Worm (Caenorhabditis elegans) whole organism, early embryonic: ENCODE measurements around the gene egli-1.

Source experiments
- aly-1 ChIP-seq: sonication (generic microtip); optimal IDR thresholded peaks from 2 replicates; lab custom pipeline; 2016; ENCODE audit warnings: missing genetic modification characterization, missing compliant biosample characterization
- ama-1 ChIP-seq: fragments of 150-350 bp; optimal IDR thresholded peaks from 2 replicates; lab custom pipeline; 2014
- ceh-13 ChIP-seq: fragments of 200-800 bp; sonication (Bioruptor generic); optimal IDR thresholded peaks from 2 replicates; lab custom pipeline; 2018; ENCODE audit warnings: mild to moderate bottlenecking, missing genetic modification characterization, missing compliant biosample characterization
- ceh-36 ChIP-seq: sonication (generic microtip); optimal IDR thresholded peaks from 2 replicates; lab custom pipeline; 2016; ENCODE audit warnings: missing genetic modification characterization, inconsistent platforms, missing compliant biosample characterization
- ets-7 ChIP-seq: sonication (generic microtip); optimal IDR thresholded peaks from 2 replicates; lab custom pipeline; 2016; ENCODE audit warnings: missing genotype, missing genetic modification characterization, missing compliant biosample characterization
- flt-1 ChIP-seq: fragments of 200-800 bp; sonication (Bioruptor generic); IDR thresholded peaks from 2 replicates; pipeline ENCODE4 v1.3.6; 2022; ENCODE audit warnings: missing genetic modification characterization, missing compliant biosample characterization
- hmbx-1 ChIP-seq: sonication (generic microtip); optimal IDR thresholded peaks from 2 replicates; lab custom pipeline; 2016; ENCODE audit warnings: mild to moderate bottlenecking, missing genetic modification characterization, missing compliant biosample characterization
- hmg-4 ChIP-seq: fragments of 200-800 bp; sonication (Bioruptor generic); optimal IDR thresholded peaks from 2 replicates; lab custom pipeline; 2018; ENCODE audit warnings: mild to moderate bottlenecking, missing genetic modification characterization, missing compliant biosample characterization
- hnd-1 ChIP-seq: sonication (generic microtip); optimal IDR thresholded peaks from 2 replicates; lab custom pipeline; 2016; ENCODE audit warnings: missing genetic modification characterization, missing compliant biosample characterization
- scrt-1 ChIP-seq: fragments of 200-800 bp; sonication (Bioruptor generic); IDR thresholded peaks from 2 replicates; pipeline ENCODE4 v1.3.6; 2022; ENCODE audit warnings: missing genetic modification characterization, missing compliant biosample characterization
- tbx-11 ChIP-seq: fragments of 200-800 bp; sonication (Bioruptor generic); IDR thresholded peaks from 2 replicates; pipeline ENCODE4 v1.3.6; 2022; ENCODE audit warnings: missing genetic modification characterization, missing compliant biosample characterization

- no peak for TF ChIP-seq ceh-36
- no peak for TF ChIP-seq ama-1 (lab: Kevin White, UChicago)
- TF ChIP-seq scrt-1 (GFP tag; lab: Robert Waterston, UW), result no peak
- TF ChIP-seq hnd-1 (tag; lab: Kevin White, UChicago), result no peak
- TF ChIP-seq ceh-13 (GFP tag; lab: Kevin White, UChicago), result no peak
- no peak for TF ChIP-seq hmg-4 (GFP tag; lab: Kevin White, UChicago)
- no peak for TF ChIP-seq ets-7
- TF ChIP-seq flt-1 (GFP tag; lab: Robert Waterston, UW), result no peak
- TF ChIP-seq aly-1 (tag; lab: Kevin White, UChicago), result no peak
- no peak for TF ChIP-seq hmbx-1 (tag; lab: Kevin White, UChicago)
- no peak for TF ChIP-seq tbx-11 (GFP tag; lab: Robert Waterston, UW)
Observed at ce11 chrII:9324824-9325351, 1.1 kb downstream of the egli-1 start, which contains the start of gene eat-3.
